Fruit fly (Drosophila melanogaster) whole organism, pupa: ENCODE measurements around the gene p130CAS.

Source experiments
- CG10348 ChIP-seq: fragments of 200-800 bp; sonication (Bioruptor generic); IDR thresholded peaks from 2 replicates; pipeline ENCODE4 v1.3.6; 2022; ENCODE audit warnings: missing biosample characterization, missing genetic modification characterization
- CG14655 ChIP-seq: fragments of 200-800 bp; sonication (Bioruptor generic); optimal IDR thresholded peaks from 3 replicates; lab custom pipeline; 2017; ENCODE audit warnings: mild to moderate bottlenecking, missing biosample characterization, missing genetic modification reagents, missing genetic modification characterization
- CG15710 ChIP-seq: fragments of 200-800 bp; sonication (Bioruptor generic); optimal IDR thresholded peaks from 2 replicates; lab custom pipeline; 2018; ENCODE audit warnings: missing biosample characterization, mild to moderate bottlenecking, missing genetic modification characterization, moderate library complexity
- CG34367 ChIP-seq: fragments of 200-800 bp; sonication (Bioruptor generic); optimal IDR thresholded peaks from 2 replicates; lab custom pipeline; 2018; ENCODE audit warnings: missing biosample characterization, mild to moderate bottlenecking, missing genetic modification characterization
- CG4496 ChIP-seq: fragments of 200-800 bp; sonication (Bioruptor generic); IDR thresholded peaks from 3 replicates; pipeline ENCODE4 v1.3.6; 2022; ENCODE audit warnings: missing biosample characterization, missing genetic modification characterization
- CG8301 ChIP-seq: fragments of 200-800 bp; sonication (Bioruptor generic); optimal IDR thresholded peaks from 2 replicates; lab custom pipeline; 2018; ENCODE audit warnings: missing biosample characterization, mild to moderate bottlenecking, missing genetic modification characterization
- D1 ChIP-seq: fragments of 200-800 bp; sonication (Bioruptor generic); optimal IDR thresholded peaks from 2 replicates; lab custom pipeline; 2018; ENCODE audit warnings: missing biosample characterization, mild to moderate bottlenecking, missing genetic modification characterization, moderate library complexity
- EcR ChIP-seq: fragments of 200-800 bp; sonication (Bioruptor generic); optimal IDR thresholded peaks from 3 replicates; lab custom pipeline; 2019; ENCODE audit warnings: missing biosample characterization, missing genetic modification characterization, mild to moderate bottlenecking, moderate library complexity, missing genetic modification reagents
- Pif1A ChIP-seq: fragments of 200-800 bp; sonication (Bioruptor generic); optimal IDR thresholded peaks from 3 replicates; lab custom pipeline; 2016; ENCODE audit warnings: missing biosample characterization, missing genetic modification characterization
- Snoo ChIP-seq: fragments of 200-800 bp; sonication (Bioruptor generic); optimal IDR thresholded peaks from 3 replicates; lab custom pipeline; 2017; ENCODE audit warnings: missing biosample characterization, mild to moderate bottlenecking, missing genetic modification characterization, inconsistent platforms
- gl ChIP-seq: fragments of 200-800 bp; sonication (Bioruptor generic); optimal IDR thresholded peaks from 2 replicates; lab custom pipeline; 2018; ENCODE audit warnings: missing biosample characterization, mild to moderate bottlenecking, missing genetic modification characterization

DNA sequence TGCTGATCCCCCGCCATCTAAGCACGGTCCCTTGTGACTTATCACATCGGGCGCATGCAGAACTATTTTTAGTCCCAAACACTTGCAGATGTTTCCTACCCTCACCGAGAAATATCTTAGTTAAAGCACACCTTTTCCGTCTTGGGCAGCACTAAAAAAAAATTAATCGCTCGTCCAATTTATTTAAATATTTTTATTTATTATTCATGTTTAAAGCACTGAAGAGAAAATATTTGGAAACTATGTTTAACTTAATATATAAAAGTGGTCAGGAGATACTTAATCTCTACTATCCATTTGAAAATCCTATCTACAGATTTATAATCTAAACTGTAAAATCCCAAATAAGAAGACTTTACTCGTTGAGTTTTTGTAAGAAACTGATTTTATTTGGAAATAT is 42.7 kb upstream of the p130CAS start:
- TF ChIP-seq CG34367: no peak
- no peak for TF ChIP-seq Pif1A (GFP tag; lab: Kevin White, UChicago)
- TF ChIP-seq D1: no peak
- TF ChIP-seq EcR (GFP tag; lab: Kevin White, UChicago): no peak
- TF ChIP-seq CG10348 (GFP tag; lab: Robert Waterston, UW): no peak
- no peak for TF ChIP-seq CG14655 (GFP tag; lab: Kevin White, UChicago)
- no peak for TF ChIP-seq Snoo
- TF ChIP-seq CG8301 (tag; lab: Kevin White, UChicago): no peak
- no peak for TF ChIP-seq gl (tag; lab: Kevin White, UChicago)
- peak; percentile 9; the same call in 1 of the 3 replicates for TF ChIP-seq CG4496 (GFP tag; lab: Robert Waterston, UW)
- peak; percentile 22 for TF ChIP-seq CG15710
